ENCODE assay signal across 1 fruit fly cellular context in genomic region chr3L:21859299-21860052, dm6.
TF ChIP-seq lines count a peak whose summit lies in the region.

No protein-coding gene starts in this region.

TF ChIP-seq in whole organism, embryonic, 481 proteins besides CTCF, POLR2A, EP300 and RAD21 (continued from another document):
- TF ChIP-seq CG9727 (GFP tag; optimal IDR thresholded peaks at IDR 0.05; lab: Kevin White, UChicago) (peak; percentile 55), CG13624 (GFP tag; optimal IDR thresholded peaks at IDR 0.05; lab: Kevin White, UChicago) (no peak), Drgx (GFP tag; IDR thresholded peaks at IDR 0.05; lab: Robert Waterston, UW) (no peak), cwo (GFP tag; optimal IDR thresholded peaks at IDR 0.05; lab: Kevin White, UChicago) (peak; percentile 54), CG2889 (GFP tag; IDR thresholded peaks at IDR 0.05; lab: Robert Waterston, UW) (no peak), fd3F (GFP tag; optimal IDR thresholded peaks at IDR 0.05; lab: Kevin White, UChicago) (peak; percentile 0), CG10267 (tag; optimal IDR thresholded peaks at IDR 0.05; lab: Kevin White, UChicago) (peak; percentile 25), stc (GFP tag; IDR thresholded peaks at IDR 0.05; lab: Robert Waterston, UW) (no peak), slbo (GFP tag; IDR thresholded peaks at IDR 0.05; lab: Robert Waterston, UW) (peak; percentile 43; the same call in 1 of the 2 replicates), hkb (optimal IDR thresholded peaks at IDR 0.05; lab: Kevin White, UChicago) (no peak), hkb (GFP tag; IDR thresholded peaks at IDR 0.05; lab: Robert Waterston, UW) (no peak), Chrac-16 (GFP tag; optimal IDR thresholded peaks at IDR 0.05; lab: Kevin White, UChicago) (no peak), CG8924 (tag; optimal IDR thresholded peaks at IDR 0.05; lab: Kevin White, UChicago) (peak; percentile 67), sc (optimal IDR thresholded peaks at IDR 0.05; lab: Kevin White, UChicago) (no peak), sc (GFP tag; optimal IDR thresholded peaks at IDR 0.05; lab: Kevin White, UChicago) (peak; percentile 9), nerfin-1 (tag; optimal IDR thresholded peaks at IDR 0.05; lab: Kevin White, UChicago) (no peak), NfI (GFP tag; optimal IDR thresholded peaks at IDR 0.05; lab: Kevin White, UChicago) (peak; percentile 33), z (GFP tag; IDR thresholded peaks at IDR 0.05; lab: Robert Waterston, UW) (no peak), crol (GFP tag; IDR thresholded peaks at IDR 0.05; lab: Robert Waterston, UW) (peak; percentile 74), CG2875 (GFP tag; optimal IDR thresholded peaks at IDR 0.05; lab: Kevin White, UChicago) (no peak), CG11695 (GFP tag; IDR thresholded peaks at IDR 0.05; lab: Robert Waterston, UW) (0 out of 3 replicates have a peak, but pooled peaks have one; percentile 25), CG10565 (GFP tag; optimal IDR thresholded peaks at IDR 0.05; lab: Kevin White, UChicago) (no peak), Abd-B (GFP tag; optimal IDR thresholded peaks at IDR 0.05; lab: Kevin White, UChicago) (peak; percentile 15), Hr51 (GFP tag; optimal IDR thresholded peaks at IDR 0.05; lab: Kevin White, UChicago) (peak in 1 of 2 experiments; percentile 62), CG6765 (GFP tag; optimal IDR thresholded peaks at IDR 0.05; lab: Kevin White, UChicago) (peak; percentile 39), cg (GFP tag; optimal IDR thresholded peaks at IDR 0.05; lab: Kevin White, UChicago) (no peak), Oli (tag; optimal IDR thresholded peaks at IDR 0.05; lab: Kevin White, UChicago) (peak; percentile 58), fd96Cb (tag; optimal IDR thresholded peaks at IDR 0.05; lab: Kevin White, UChicago) (peak; percentile 44), CG7839 (tag; optimal IDR thresholded peaks at IDR 0.05; lab: Kevin White, UChicago) (peak; percentile 60), CG11560 (tag; IDR thresholded peaks at IDR 0.05; lab: Robert Waterston, UW) (no peak), Fer3 (tag; optimal IDR thresholded peaks at IDR 0.05; lab: Kevin White, UChicago) (peak; percentile 22), CG15479 (GFP tag; optimal IDR thresholded peaks at IDR 0.05; lab: Kevin White, UChicago) (no peak), CG6813 (GFP tag; optimal IDR thresholded peaks at IDR 0.05; lab: Kevin White, UChicago) (peak; percentile 36), Ptx1 (GFP tag; IDR thresholded peaks at IDR 0.05; lab: Robert Waterston, UW) (0 out of 2 replicates have a peak, but pooled peaks have one; percentile 27), gem (tag; optimal IDR thresholded peaks at IDR 0.05; lab: Kevin White, UChicago) (peak; percentile 69), CG10147 (GFP tag; optimal IDR thresholded peaks at IDR 0.05; lab: Kevin White, UChicago) (peak; percentile 57), Deaf1 (tag; optimal IDR thresholded peaks at IDR 0.05; lab: Kevin White, UChicago) (peak; percentile 27), CG8388 (GFP tag; optimal IDR thresholded peaks at IDR 0.05; lab: Kevin White, UChicago) (peak; percentile 14), amos (GFP tag; IDR thresholded peaks at IDR 0.05; lab: Robert Waterston, UW; ENCODE audit: partially characterized antibody) (no peak), HHEX (GFP tag; optimal IDR thresholded peaks at IDR 0.05; lab: Kevin White, UChicago) (peak; percentile 42), CG13296 (GFP tag; optimal IDR thresholded peaks at IDR 0.05; lab: Kevin White, UChicago) (peak; percentile 62), sr (GFP tag; IDR thresholded peaks at IDR 0.05; lab: Robert Waterston, UW) (no peak), CG10366 (GFP tag; IDR thresholded peaks at IDR 0.05; lab: Robert Waterston, UW) (no peak), ind (GFP tag; optimal IDR thresholded peaks at IDR 0.05; lab: Kevin White, UChicago) (peak; percentile 16), CG4424 (GFP tag; optimal IDR thresholded peaks at IDR 0.05; lab: Kevin White, UChicago) (peak; percentile 24), CG18619 (GFP tag; optimal IDR thresholded peaks at IDR 0.05; lab: Kevin White, UChicago) (peak; percentile 39), odd (GFP tag; optimal IDR thresholded peaks at IDR 0.05; lab: Kevin White, UChicago) (peak; percentile 27), CG12104 (GFP tag; optimal IDR thresholded peaks at IDR 0.05; lab: Kevin White, UChicago) (peak; percentile 12), CG9797 (GFP tag; optimal IDR thresholded peaks at IDR 0.05; lab: Kevin White, UChicago) (no peak), CG4328 (GFP tag; optimal IDR thresholded peaks at IDR 0.05; lab: Kevin White, UChicago) (peak; percentile 0), grau (tag; optimal IDR thresholded peaks at IDR 0.05; lab: Kevin White, UChicago) (peak; percentile 67), MBD-R2 (GFP tag; IDR thresholded peaks at IDR 0.05; lab: Robert Waterston, UW) (no peak), Antp (GFP tag; optimal IDR thresholded peaks at IDR 0.05; lab: Kevin White, UChicago) (no peak), Ssrp (tag; optimal IDR thresholded peaks at IDR 0.05; lab: Kevin White, UChicago) (peak; percentile 25), CG3281 (GFP tag; optimal IDR thresholded peaks at IDR 0.05; lab: Kevin White, UChicago) (peak; percentile 66), CG14441 (GFP tag; IDR thresholded peaks at IDR 0.05; lab: Robert Waterston, UW) (no peak), Meics (GFP tag; optimal IDR thresholded peaks at IDR 0.05; lab: Kevin White, UChicago) (peak; percentile 70), bab2 (GFP tag; optimal IDR thresholded peaks at IDR 0.05; lab: Kevin White, UChicago) (no peak), Rfx (GFP tag; IDR thresholded peaks at IDR 0.05; lab: Robert Waterston, UW) (0 out of 2 replicates have a peak, but pooled peaks have one; percentile 4), tin (GFP tag; optimal IDR thresholded peaks at IDR 0.05; lab: Kevin White, UChicago) (peak; percentile 3), CG9437 (GFP tag; optimal IDR thresholded peaks at IDR 0.05; lab: Kevin White, UChicago) (peak; percentile 38), dysf (GFP tag; IDR thresholded peaks at IDR 0.05; lab: Robert Waterston, UW) (peak; percentile 48; the same call in 1 of the 3 replicates), Dref (GFP tag; IDR thresholded peaks at IDR 0.05; lab: Robert Waterston, UW) (peak; percentile 17; the same call in 1 of the 2 replicates), CG9215 (GFP tag; IDR thresholded peaks at IDR 0.05; lab: Robert Waterston, UW) (peak; percentile 8; the same call in 1 of the 2 replicates), Gug (GFP tag; IDR thresholded peaks at IDR 0.05; lab: Robert Waterston, UW) (no peak), Hmr (GFP tag; optimal IDR thresholded peaks at IDR 0.05; lab: Kevin White, UChicago) (peak; percentile 64), zf30C (GFP tag; optimal IDR thresholded peaks at IDR 0.05; lab: Kevin White, UChicago) (peak; percentile 3), CG2678 (tag; optimal IDR thresholded peaks at IDR 0.05; lab: Kevin White, UChicago) (peak; percentile 76), CG10209 (GFP tag; optimal IDR thresholded peaks at IDR 0.05; lab: Kevin White, UChicago) (peak; percentile 26), knrl (GFP tag; IDR thresholded peaks at IDR 0.05; lab: Robert Waterston, UW; ENCODE audit: partially characterized antibody) (no peak), bcd (GFP tag; optimal IDR thresholded peaks at IDR 0.05; lab: Kevin White, UChicago) (peak; percentile 30), Fer1 (GFP tag; optimal IDR thresholded peaks at IDR 0.05; lab: Kevin White, UChicago) (peak; percentile 34), lab (GFP tag; optimal IDR thresholded peaks at IDR 0.05; lab: Kevin White, UChicago) (peak; percentile 68), CG17385 (GFP tag; optimal IDR thresholded peaks at IDR 0.05; lab: Kevin White, UChicago) (peak; percentile 9), Xbp1 (GFP tag; optimal IDR thresholded peaks at IDR 0.05; lab: Kevin White, UChicago) (peak; percentile 6), CG2120 (GFP tag; optimal IDR thresholded peaks at IDR 0.05; lab: Kevin White, UChicago) (peak; percentile 22), caup (GFP tag; optimal IDR thresholded peaks at IDR 0.05; lab: Kevin White, UChicago; ENCODE audit: severe bottlenecking) (peak; percentile 30), CG13775 (GFP tag; optimal IDR thresholded peaks at IDR 0.05; lab: Kevin White, UChicago) (peak; percentile 13), CG7556 (GFP tag; optimal IDR thresholded peaks at IDR 0.05; lab: Kevin White, UChicago) (peak; percentile 79), Dek (tag; optimal IDR thresholded peaks at IDR 0.05; lab: Kevin White, UChicago) (peak; percentile 9), D19A (tag; optimal IDR thresholded peaks at IDR 0.05; lab: Kevin White, UChicago) (peak; percentile 70), cato (GFP tag; optimal IDR thresholded peaks at IDR 0.05; lab: Kevin White, UChicago; ENCODE audit: borderline replicate concordance) (no peak), CG15269 (tag; optimal IDR thresholded peaks at IDR 0.05; lab: Kevin White, UChicago) (peak; percentile 57), CG15601 (tag; optimal IDR thresholded peaks at IDR 0.05; lab: Kevin White, UChicago) (peak; percentile 12), CG10543 (GFP tag; optimal IDR thresholded peaks at IDR 0.05; lab: Kevin White, UChicago) (peak; percentile 38), CG12942 (GFP tag; optimal IDR thresholded peaks at IDR 0.05; lab: Kevin White, UChicago) (peak; percentile 8), CG11504 (tag; optimal IDR thresholded peaks at IDR 0.05; lab: Kevin White, UChicago) (peak; percentile 75), CG13123 (GFP tag; optimal IDR thresholded peaks at IDR 0.05; lab: Kevin White, UChicago) (no peak)
